Worm (Caenorhabditis elegans): ENCODE results near the gene col-91.
A peak's percentile ranks its signal among the peaks of the same experiment; 100 is the strongest.

The col-91 gene

ce11 chrIII:8305816-8306215 is 42.4 kb upstream of the col-91 start:
- no peak for TF ChIP-seq nhr-23 (tag; optimal IDR thresholded peaks at IDR 0.05)

DNA sequence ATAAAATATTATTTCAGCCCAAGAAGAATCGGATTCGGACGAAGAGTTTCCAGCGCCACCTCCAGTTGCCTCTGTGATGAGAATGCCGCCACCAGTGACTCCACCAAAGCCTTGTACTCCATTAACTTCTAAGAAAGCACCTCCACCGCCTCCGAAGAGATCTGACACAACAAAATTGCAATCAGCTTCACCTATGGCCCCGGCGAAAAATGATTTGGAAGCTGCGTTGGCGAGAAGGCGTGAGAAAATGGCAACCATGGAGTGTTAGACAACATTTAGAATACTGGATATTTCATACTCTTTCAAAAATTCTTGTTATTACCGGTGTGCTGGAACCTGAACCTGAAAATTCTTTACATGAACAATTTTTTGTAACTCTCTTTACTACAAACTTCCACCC is 41.8 kb upstream of the col-91 start:
- TF ChIP-seq peb-1 (tag; optimal IDR thresholded peaks at IDR 0.05): no peak
- no peak for TF ChIP-seq unc-62 (GFP tag; optimal IDR thresholded peaks at IDR 0.05)
- no peak for TF ChIP-seq zag-1 (tag; optimal IDR thresholded peaks at IDR 0.05)
- TF ChIP-seq ztf-1 (GFP tag; conservative IDR thresholded peaks at IDR 0.05): no peak
- no peak for TF ChIP-seq Y55F3AM.14 (GFP tag; optimal IDR thresholded peaks at IDR 0.05)
- no peak for TF ChIP-seq F13H6.1 (tag; optimal IDR thresholded peaks at IDR 0.05)
- no peak for TF ChIP-seq blmp-1 (tag; optimal IDR thresholded peaks at IDR 0.05; ENCODE audit: insufficient read depth)
- TF ChIP-seq elt-3 (tag; optimal IDR thresholded peaks at IDR 0.05): no peak
- TF ChIP-seq ztf-11 (tag; optimal IDR thresholded peaks at IDR 0.05): no peak
- no peak for TF ChIP-seq nhr-77 (tag; optimal IDR thresholded peaks at IDR 0.05)
- no peak for TF ChIP-seq nhr-6 (tag; optimal IDR thresholded peaks at IDR 0.05)
- no peak for TF ChIP-seq ceh-16 (tag; optimal IDR thresholded peaks at IDR 0.05)
- no peak for TF ChIP-seq unc-39 (tag; optimal IDR thresholded peaks at IDR 0.05)
- TF ChIP-seq crh-2 (tag; optimal IDR thresholded peaks at IDR 0.05): no peak
- no peak for TF ChIP-seq nhr-25 (tag; optimal IDR thresholded peaks at IDR 0.05)
- no peak for TF ChIP-seq sma-9 (GFP tag; optimal IDR thresholded peaks at IDR 0.05)
- TF ChIP-seq sma-9 (tag; optimal IDR thresholded peaks at IDR 0.05): no peak
- no peak for TF ChIP-seq C34F6.9 (tag; optimal IDR thresholded peaks at IDR 0.05)

- TF ChIP-seq alr-1 (tag; optimal IDR thresholded peaks at IDR 0.05) (no peak), ztf-11 (tag; optimal IDR thresholded peaks at IDR 0.05) (no peak), sem-4 (tag; optimal IDR thresholded peaks at IDR 0.05) (no peak), sma-3 (GFP tag; optimal IDR thresholded peaks at IDR 0.05) (no peak), sma-9 (GFP tag; optimal IDR thresholded peaks at IDR 0.05) (no peak), sma-9 (tag; optimal IDR thresholded peaks at IDR 0.05) (no peak), ceh-82 (tag; optimal IDR thresholded peaks at IDR 0.05) (no peak), ztf-1 (GFP tag; conservative IDR thresholded peaks at IDR 0.05) (no peak), nhr-25 (tag; optimal IDR thresholded peaks at IDR 0.05) (no peak), nhr-10 (tag; optimal IDR thresholded peaks at IDR 0.05) (no peak), C34F6.9 (tag; optimal IDR thresholded peaks at IDR 0.05) (no peak), aly-2 (tag; optimal IDR thresholded peaks at IDR 0.05) (no peak)
These were observed 40.0 kb upstream of the col-91 start for ce11 chrIII:8303440-8303839.

DNA sequence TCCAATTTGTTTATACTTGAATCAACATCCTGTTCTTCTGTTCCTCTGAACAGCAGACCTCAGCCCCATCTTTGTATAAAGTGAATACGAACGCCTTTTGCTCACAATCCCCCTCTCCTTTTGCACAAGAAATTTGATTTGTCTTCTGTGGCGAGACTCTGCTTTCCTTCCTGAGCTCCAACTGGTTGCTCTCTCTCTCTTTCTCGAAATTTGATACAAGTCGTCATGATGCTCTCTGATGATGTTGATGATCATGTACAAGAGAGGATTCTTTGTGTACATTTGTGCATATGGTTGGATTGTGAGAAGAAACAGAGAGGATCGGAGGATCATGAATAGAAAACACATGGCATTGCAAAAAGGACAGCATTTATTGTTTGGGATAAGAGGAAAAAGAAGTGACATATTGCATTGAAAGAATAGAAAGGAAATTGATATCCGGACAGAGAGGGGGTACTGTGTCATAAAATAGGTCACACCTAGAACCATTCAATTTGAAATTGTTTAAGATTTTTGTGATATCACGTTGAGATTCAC is 37.5 kb upstream of the col-91 start:
- no peak for TF ChIP-seq lsy-2 (tag; optimal IDR thresholded peaks at IDR 0.05)
- no peak for TF ChIP-seq nhr-129 (tag; optimal IDR thresholded peaks at IDR 0.05)
- no peak for TF ChIP-seq peb-1 (tag; optimal IDR thresholded peaks at IDR 0.05)
- no peak for TF ChIP-seq Y55F3AM.14 (GFP tag; optimal IDR thresholded peaks at IDR 0.05)
- TF ChIP-seq nhr-10 (tag; optimal IDR thresholded peaks at IDR 0.05): no peak
- no peak for TF ChIP-seq ceh-16 (tag; optimal IDR thresholded peaks at IDR 0.05)
- TF ChIP-seq blmp-1 (tag; optimal IDR thresholded peaks at IDR 0.05; ENCODE audit: insufficient read depth): no peak
- no peak for TF ChIP-seq nhr-11 (tag; optimal IDR thresholded peaks at IDR 0.05)
- no peak for TF ChIP-seq lin-13 (GFP tag; optimal IDR thresholded peaks at IDR 0.05)
- no peak for TF ChIP-seq elt-1 (tag; optimal IDR thresholded peaks at IDR 0.05)
- TF ChIP-seq nhr-6 (tag; optimal IDR thresholded peaks at IDR 0.05): no peak
- no peak for TF ChIP-seq mbf-1 (tag; optimal IDR thresholded peaks at IDR 0.05)
- TF ChIP-seq F13H6.1 (tag; optimal IDR thresholded peaks at IDR 0.05): no peak
- no peak for TF ChIP-seq ZK546.5 (tag; optimal IDR thresholded peaks at IDR 0.05)
- no peak for TF ChIP-seq R02D3.7 (tag; optimal IDR thresholded peaks at IDR 0.05)
- no peak for TF ChIP-seq nhr-237 (tag; optimal IDR thresholded peaks at IDR 0.05)
- TF ChIP-seq ama-1 (optimal IDR thresholded peaks at IDR 0.05): no peak

ce11 chrIII:8299734-8300133 is 36.3 kb upstream of the col-91 start:
- TF ChIP-seq dmd-4 (tag; optimal IDR thresholded peaks at IDR 0.05) (no peak), fos-1 (tag; optimal IDR thresholded peaks at IDR 0.05) (peak; percentile 59)
